Worm (Caenorhabditis elegans): ENCODE measurements around the gene cor-1.
A peak's percentile ranks its signal among the peaks of the same experiment; 100 is the strongest.

DNA sequence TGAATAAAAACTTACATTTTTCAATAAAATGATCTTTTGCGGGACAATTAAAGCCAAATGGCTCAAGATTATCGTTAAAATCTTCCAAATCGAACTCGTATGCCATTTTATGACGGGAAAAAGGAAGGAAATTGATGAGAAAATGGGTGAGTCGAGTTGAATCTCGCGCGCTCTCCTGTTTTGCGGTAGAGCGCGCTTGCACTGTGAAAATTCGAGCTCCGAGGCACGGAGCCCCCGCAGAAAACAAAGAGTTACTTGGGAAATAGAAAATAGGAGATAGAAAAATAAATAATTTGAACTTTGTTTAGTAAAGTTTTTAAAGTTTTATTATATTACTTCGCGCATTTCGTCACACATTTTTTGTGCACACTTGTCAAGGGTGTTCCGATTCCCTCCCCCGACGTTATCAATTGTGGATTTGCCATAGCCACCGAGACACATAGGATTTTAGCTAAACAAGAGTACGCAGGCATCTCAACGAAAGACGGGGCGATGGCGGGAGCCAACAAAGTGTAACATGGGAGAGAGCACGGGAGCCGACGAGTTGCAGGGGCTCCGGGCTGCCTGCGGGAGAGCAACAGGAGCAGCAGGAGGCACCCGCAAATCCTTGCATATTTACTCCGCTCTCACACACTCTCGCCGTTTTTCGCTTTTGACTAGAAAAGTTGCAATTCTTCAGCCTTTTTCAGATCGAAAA is at the start of gene cor-1, which contains the start of gene div-1:
- TF ChIP-seq mdl-1 (tag; optimal IDR thresholded peaks at IDR 0.05) (no peak), unc-62 (GFP tag; optimal IDR thresholded peaks at IDR 0.05) (no peak), ama-1 (optimal IDR thresholded peaks at IDR 0.05) (no peak), nfya-1 (tag; optimal IDR thresholded peaks at IDR 0.05; ENCODE audit: insufficient read depth) (peak; percentile 42), jun-1 (tag; optimal IDR thresholded peaks at IDR 0.05) (no peak), zag-1 (tag; optimal IDR thresholded peaks at IDR 0.05) (no peak), ceh-28 (tag; optimal IDR thresholded peaks at IDR 0.05) (no peak), nhr-11 (tag; optimal IDR thresholded peaks at IDR 0.05) (no peak), nhr-28 (tag; optimal IDR thresholded peaks at IDR 0.05) (no peak), pqm-1 (tag; optimal IDR thresholded peaks at IDR 0.05) (no peak), ceh-82 (tag; optimal IDR thresholded peaks at IDR 0.05) (no peak), ztf-11 (tag; optimal IDR thresholded peaks at IDR 0.05) (no peak), aly-2 (tag; optimal IDR thresholded peaks at IDR 0.05) (no peak), nhr-12 (tag; optimal IDR thresholded peaks at IDR 0.05) (no peak)

Data from whole organism, L3 larva.